Worm (Caenorhabditis elegans) whole organism, mixed stage, embryonic: ENCODE results near the gene nep-5.
A peak's percentile ranks its signal among the peaks of the same experiment; 100 is the strongest.

Experiments used
- M03D4.4 ChIP-seq: sonication (generic microtip); optimal IDR thresholded peaks from 2 replicates; lab custom pipeline; 2017; ENCODE audit warnings: mild to moderate bottlenecking, missing genetic modification characterization, missing compliant biosample characterization
- bed-3 ChIP-seq: fragments of 200-800 bp; sonication (Bioruptor generic); optimal IDR thresholded peaks from 3 replicates; lab custom pipeline; 2018; ENCODE audit warnings: mild to moderate bottlenecking, missing genetic modification characterization, moderate library complexity, missing compliant biosample characterization
- blmp-1 ChIP-seq: fragments of 150-350 bp; optimal IDR thresholded peaks from 2 replicates; lab custom pipeline; 2014; ENCODE audit warnings: missing biosample characterization, missing genetic modification characterization
- ceh-39 ChIP-seq: fragments of 150-350 bp; optimal IDR thresholded peaks from 2 replicates; lab custom pipeline; 2014; ENCODE audit warnings: missing biosample characterization, missing genetic modification characterization
- ceh-43 ChIP-seq: fragments of 200-800 bp; sonication (Bioruptor generic); optimal IDR thresholded peaks from 2 replicates; lab custom pipeline; 2018; ENCODE audit warnings: mild to moderate bottlenecking, missing genetic modification characterization, moderate library complexity, missing compliant biosample characterization
- ceh-83 ChIP-seq: fragments of 200-800 bp; sonication (Bioruptor generic); optimal IDR thresholded peaks from 2 replicates; lab custom pipeline; 2018; ENCODE audit warnings: mild to moderate bottlenecking, missing genetic modification characterization, missing compliant biosample characterization
- ces-1 ChIP-seq: fragments of 150-350 bp; optimal IDR thresholded peaks from 2 replicates; lab custom pipeline; 2014; ENCODE audit warnings: missing biosample characterization, missing genetic modification reagents, missing genetic modification characterization
- elt-3 ChIP-seq: fragments of 150-350 bp; optimal IDR thresholded peaks from 2 replicates; lab custom pipeline; 2014; ENCODE audit warnings: missing biosample characterization, missing genetic modification characterization
- flh-1 ChIP-seq: fragments of 200-800 bp; sonication (Bioruptor generic); optimal IDR thresholded peaks from 2 replicates; lab custom pipeline; 2018; ENCODE audit warnings: mild to moderate bottlenecking, missing genetic modification characterization, moderate library complexity, missing compliant biosample characterization
- hlh-1 ChIP-seq: fragments of 150-350 bp; optimal IDR thresholded peaks from 2 replicates; lab custom pipeline; 2014; ENCODE audit warnings: missing biosample characterization, missing genetic modification reagents, missing genetic modification characterization
- lin-13 ChIP-seq: fragments of 150-350 bp; optimal IDR thresholded peaks from 2 replicates; lab custom pipeline; 2014; ENCODE audit warnings: missing biosample characterization, missing genetic modification characterization
- lin-32 ChIP-seq: fragments of 200-800 bp; sonication (Bioruptor generic); optimal IDR thresholded peaks from 2 replicates; lab custom pipeline; 2018; ENCODE audit warnings: mild to moderate bottlenecking, missing genetic modification characterization, missing compliant biosample characterization
- mab-5 ChIP-seq: fragments of 150-350 bp; optimal IDR thresholded peaks from 2 replicates; lab custom pipeline; 2014; ENCODE audit warnings: missing biosample characterization, missing genetic modification characterization
- mep-1 ChIP-seq: fragments of 150-350 bp; optimal IDR thresholded peaks from 2 replicates; lab custom pipeline; 2017; ENCODE audit warnings: missing biosample characterization, missing genetic modification reagents, missing genetic modification characterization, inconsistent platforms
- nhr-12 ChIP-seq: fragments of 150-350 bp; optimal IDR thresholded peaks from 2 replicates; lab custom pipeline; 2014; ENCODE audit warnings: missing biosample characterization, missing genetic modification characterization
- nhr-237 ChIP-seq: fragments of 150-350 bp; optimal IDR thresholded peaks from 2 replicates; lab custom pipeline; 2014; ENCODE audit warnings: missing biosample characterization, missing genetic modification characterization
- nhr-28 ChIP-seq: fragments of 150-350 bp; optimal IDR thresholded peaks from 2 replicates; lab custom pipeline; 2014; ENCODE audit warnings: missing biosample characterization, missing genetic modification characterization
- nhr-76 ChIP-seq: sonication (generic microtip); optimal IDR thresholded peaks from 2 replicates; lab custom pipeline; 2017; ENCODE audit warnings: missing biosample characterization, missing genetic modification characterization
- pha-4 ChIP-seq: fragments of 150-350 bp; optimal IDR thresholded peaks from 2 replicates; lab custom pipeline; 2018; ENCODE audit warnings: missing biosample characterization, missing genetic modification reagents, missing genetic modification characterization
- snpc-4 ChIP-seq: fragments of 150-350 bp; optimal IDR thresholded peaks from 2 replicates; lab custom pipeline; 2014; ENCODE audit warnings: missing biosample characterization, missing genetic modification characterization
- tbx-8 ChIP-seq: fragments of 200-800 bp; sonication (Bioruptor generic); optimal IDR thresholded peaks from 2 replicates; lab custom pipeline; 2018; ENCODE audit warnings: mild to moderate bottlenecking, missing genetic modification characterization, moderate library complexity, missing compliant biosample characterization
- unc-120 ChIP-seq: sonication (generic microtip); optimal IDR thresholded peaks from 2 replicates; lab custom pipeline; 2017; ENCODE audit warnings: missing genetic modification characterization, missing compliant biosample characterization; ENCODE audit not compliant: poor library complexity, severe bottlenecking
- unc-39 ChIP-seq: fragments of 150-350 bp; optimal IDR thresholded peaks from 2 replicates; lab custom pipeline; 2014; ENCODE audit warnings: missing biosample characterization, missing genetic modification characterization
- unc-62 ChIP-seq: fragments of 150-350 bp; optimal IDR thresholded peaks from 2 replicates; lab custom pipeline; 2014; ENCODE audit warnings: missing biosample characterization, missing genetic modification reagents, missing genetic modification characterization
- zip-8 ChIP-seq: fragments of 150-350 bp; optimal IDR thresholded peaks from 2 replicates; lab custom pipeline; 2014; ENCODE audit warnings: missing biosample characterization, missing genetic modification characterization
- ztf-11 ChIP-seq: fragments of 150-350 bp; optimal IDR thresholded peaks from 2 replicates; lab custom pipeline; 2014; ENCODE audit warnings: missing biosample characterization, missing genetic modification characterization

The nep-5 gene

DNA sequence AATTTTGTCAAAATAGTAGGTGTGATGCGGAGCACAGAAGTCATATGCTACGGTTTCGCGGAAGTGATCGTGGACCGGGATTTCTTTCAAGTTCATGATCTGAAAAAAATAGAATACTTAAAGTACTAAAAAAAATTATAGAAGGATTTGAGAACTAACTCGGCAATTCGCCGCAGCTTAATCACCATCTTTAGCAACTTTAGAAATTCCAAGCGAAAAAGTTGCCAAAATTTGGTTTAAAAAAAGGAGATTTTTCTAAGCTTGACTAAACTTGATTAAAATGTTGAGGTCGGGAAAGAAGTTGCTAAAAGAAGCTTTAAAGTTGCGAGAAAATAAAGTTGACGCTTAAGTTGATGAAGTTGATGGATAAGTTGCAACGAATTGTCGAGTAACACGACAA lies 29.7 kb downstream of the nep-5 start, which contains the start of gene ZK177.9:
TSS of gene ZK177.9 (minus strand) at position 101 of the 400 bp plus-strand sequence.
- no peak for TF ChIP-seq lin-32
- TF ChIP-seq nhr-237 (tag; lab: Kevin White, UChicago), result no peak
- no peak for TF ChIP-seq ztf-11 (tag; lab: Kevin White, UChicago)
- TF ChIP-seq ceh-83, result no peak
- no peak for TF ChIP-seq elt-3
- no peak for TF ChIP-seq nhr-12 (tag; lab: Kevin White, UChicago)
- no peak for TF ChIP-seq nhr-28 (tag; lab: Kevin White, UChicago)
- TF ChIP-seq unc-120, result no peak
- TF ChIP-seq flh-1 (GFP tag; lab: Kevin White, UChicago), result no peak
- no peak for TF ChIP-seq unc-62 (GFP tag; lab: Kevin White, UChicago)
- no peak for TF ChIP-seq ces-1 (GFP tag; lab: Kevin White, UChicago)
- TF ChIP-seq, all 35 proteins: peak for 0

DNA sequence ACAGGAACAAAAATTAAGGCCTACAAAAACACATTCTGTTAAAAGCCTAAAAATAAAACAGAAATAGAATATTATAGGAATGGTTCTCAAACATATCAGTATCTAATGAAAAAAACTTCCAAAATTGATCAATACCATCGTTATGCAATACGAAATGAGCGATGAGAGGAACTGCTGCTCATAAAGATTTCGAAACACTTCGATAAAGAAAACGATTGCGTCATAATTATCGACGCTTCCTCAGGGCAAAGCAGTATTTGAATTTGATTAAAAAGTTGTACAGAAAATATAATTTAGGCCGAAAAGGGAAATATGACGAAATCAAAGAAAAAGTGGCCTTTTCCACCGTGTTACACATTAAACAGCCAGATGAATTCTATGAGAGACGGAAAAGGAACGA lies 30.1 kb downstream of the nep-5 start:
- TF ChIP-seq ceh-39, result no peak
- peak; percentile 96 for TF ChIP-seq zip-8 (tag; lab: Kevin White, UChicago)
- no peak for TF ChIP-seq tbx-8
- no peak for TF ChIP-seq nhr-28 (tag; lab: Kevin White, UChicago)
- no peak for TF ChIP-seq bed-3

DNA sequence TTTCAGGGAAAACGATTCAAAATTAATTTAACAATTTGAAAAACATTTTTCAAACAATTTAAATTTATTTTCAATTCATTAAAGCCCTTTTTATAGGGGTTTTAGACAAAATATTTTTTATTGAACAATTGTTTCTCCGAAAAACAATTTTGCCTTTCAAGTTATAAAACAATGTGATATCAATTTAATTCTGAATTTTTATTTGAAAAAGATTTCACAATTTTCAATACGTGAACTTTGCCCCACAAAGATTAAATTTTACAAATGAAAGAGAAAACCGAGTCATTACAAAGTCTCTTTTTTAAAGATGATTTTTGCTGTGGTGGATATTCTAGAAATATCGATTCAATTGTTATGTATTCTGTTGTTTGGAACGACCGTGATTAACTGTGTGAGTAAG lies 31.0 kb downstream of the nep-5 start, which contains the start of gene ZK177.2:
TSS of gene ZK177.2 (plus strand) at position 301 of the 400 bp plus-strand sequence.
- TF ChIP-seq elt-3 (no peak), lin-13 (tag; lab: Kevin White, UChicago) (no peak), nhr-12 (tag; lab: Kevin White, UChicago) (no peak)

DNA sequence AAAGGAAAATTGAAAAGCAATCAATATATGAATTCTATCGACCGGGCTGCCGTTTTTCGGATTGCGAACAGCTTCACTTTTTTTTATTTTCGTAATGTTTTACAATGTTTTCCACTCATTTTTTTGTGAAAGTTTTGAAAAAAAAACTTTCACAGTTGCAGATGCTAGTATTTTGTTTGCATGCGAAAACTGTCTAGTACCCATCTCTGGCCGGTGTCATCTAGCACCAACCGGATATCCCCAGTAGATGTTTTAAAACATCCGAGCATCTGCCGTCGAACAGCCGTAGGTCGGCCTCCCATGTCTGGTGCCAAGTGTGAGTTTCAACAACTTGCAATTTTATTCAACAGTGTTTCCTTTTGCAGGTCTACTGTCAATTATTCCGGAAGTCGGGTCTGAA lies 33.5 kb downstream of the nep-5 start, which contains the start of gene ZK177.12:
TSS of gene ZK177.12 (plus strand) at position 301 of the 400 bp plus-strand sequence.
- TF ChIP-seq pha-4 (tag; lab: Kevin White, UChicago) (no peak), M03D4.4 (tag; lab: Kevin White, UChicago) (no peak), tbx-8 (no peak)
- TF ChIP-seq, all 35 proteins: peak for 0

DNA sequence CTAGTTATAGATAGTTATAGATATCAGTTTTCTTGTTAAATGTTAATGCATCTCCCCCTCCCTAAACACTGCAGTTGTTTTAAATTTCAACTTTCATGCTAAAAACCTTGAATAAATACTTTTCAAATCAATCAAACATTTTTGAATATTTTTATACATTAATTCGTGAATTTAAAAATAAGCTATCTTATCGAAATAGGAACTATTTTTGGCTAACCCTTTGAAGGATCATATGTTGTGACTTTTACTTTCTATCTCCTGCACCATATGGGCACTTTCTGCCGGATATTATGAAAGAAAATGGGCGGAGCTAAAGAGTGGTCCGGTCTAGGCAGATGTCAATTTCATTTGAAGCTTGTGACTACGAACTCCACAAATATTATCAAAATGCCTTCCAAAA lies 34.7 kb downstream of the nep-5 start, which contains the start of gene ZK177.11:
TSS of gene ZK177.11 (plus strand) at position 301 of the 400 bp plus-strand sequence.
- no peak for TF ChIP-seq flh-1 (GFP tag; lab: Kevin White, UChicago)
- TF ChIP-seq unc-39 (tag; lab: Kevin White, UChicago), result no peak
- no peak for TF ChIP-seq ceh-43 (GFP tag; lab: Kevin White, UChicago)
- TF ChIP-seq hlh-1 (tag; lab: Kevin White, UChicago), result no peak
- no peak for TF ChIP-seq ces-1 (GFP tag; lab: Kevin White, UChicago)
- no peak for TF ChIP-seq nhr-12 (tag; lab: Kevin White, UChicago)
- TF ChIP-seq, all 35 proteins: peak for 0

DNA sequence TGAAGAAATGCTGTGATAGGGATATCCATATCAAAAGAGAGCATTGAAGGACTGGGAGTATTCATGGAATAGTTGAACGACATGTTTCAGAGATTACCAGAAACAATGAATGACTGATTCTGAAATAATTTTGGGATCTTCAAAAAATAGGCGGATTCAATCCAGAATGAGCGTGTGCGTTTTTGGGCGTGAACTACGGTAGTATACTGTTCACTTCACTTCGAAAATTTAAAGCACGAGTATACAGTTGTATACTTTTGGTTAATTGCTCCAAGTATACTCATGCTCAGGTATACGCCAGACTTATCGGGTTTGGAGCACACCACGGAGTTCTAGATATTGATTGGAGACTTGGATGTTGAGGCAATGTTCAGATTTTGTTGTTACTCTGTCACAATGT lies 37.4 kb downstream of the nep-5 start, which contains the start of gene tbx-35:
TSS of gene tbx-35 (minus strand) at position 101 of the 400 bp plus-strand sequence.
- no peak for TF ChIP-seq lin-32
- TF ChIP-seq nhr-28 (tag; lab: Kevin White, UChicago), result no peak
- TF ChIP-seq unc-39 (tag; lab: Kevin White, UChicago), result no peak
- TF ChIP-seq bed-3, result no peak
- no peak for TF ChIP-seq lin-13 (tag; lab: Kevin White, UChicago)
- TF ChIP-seq nhr-237 (tag; lab: Kevin White, UChicago), result no peak
- no peak for TF ChIP-seq snpc-4 (tag; lab: Kevin White, UChicago)
- TF ChIP-seq mep-1, result no peak
- no peak for TF ChIP-seq ztf-11 (tag; lab: Kevin White, UChicago)
- TF ChIP-seq, all 35 proteins: peak for 0

DNA sequence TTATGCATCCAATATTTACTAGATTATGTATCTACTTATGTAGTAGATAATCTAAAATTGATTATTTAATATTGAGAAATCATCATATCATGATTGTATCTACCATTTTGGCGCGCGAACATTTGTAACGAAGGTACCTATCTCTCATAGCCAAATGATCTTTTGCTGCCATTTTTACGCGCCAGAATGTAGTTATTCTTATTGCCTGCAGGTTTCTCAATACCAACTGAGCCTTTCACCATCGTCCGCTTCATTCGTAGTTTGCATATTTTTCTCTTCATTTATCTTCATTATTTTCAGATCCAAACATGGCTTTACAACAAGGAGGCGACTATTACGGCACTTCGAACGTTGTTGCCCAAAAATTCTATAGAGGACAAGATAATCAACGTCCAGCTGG lies 39.9 kb downstream of the nep-5 start, which contains the start of gene ZK177.1:
TSS of gene ZK177.1 (plus strand) at position 301 of the 400 bp plus-strand sequence.
- TF ChIP-seq zip-8 (tag; lab: Kevin White, UChicago) (no peak), mab-5 (tag; lab: Kevin White, UChicago) (no peak), lin-32 (no peak), pha-4 (tag; lab: Kevin White, UChicago) (no peak), flh-1 (GFP tag; lab: Kevin White, UChicago) (no peak), ceh-39 (no peak), ztf-11 (tag; lab: Kevin White, UChicago) (no peak), nhr-237 (tag; lab: Kevin White, UChicago) (no peak), lin-13 (tag; lab: Kevin White, UChicago) (no peak), nhr-12 (tag; lab: Kevin White, UChicago) (no peak), nhr-76 (tag; lab: Kevin White, UChicago) (no peak), mep-1 (no peak), blmp-1 (tag; lab: Kevin White, UChicago) (no peak)
